Worm (Caenorhabditis elegans): ENCODE measurements around the gene gld-3.

Gene gld-3

ce11 chrII:7171305-7171998, 39.0 kb downstream of the gld-3 start, which contains the start of gene dyf-13:
dyf-13 (minus strand) TSS chrII:7171355.
- TF ChIP-seq tag-97 (GFP tag; IDR thresholded peaks at IDR 0.05) (no peak), hlh-30 (tag; optimal IDR thresholded peaks at IDR 0.05; ENCODE audit: insufficient read depth) (no peak), dpl-1 (GFP tag; optimal IDR thresholded peaks at IDR 0.05) (no peak), unc-62 (GFP tag; optimal IDR thresholded peaks at IDR 0.05 in 1 of 2) (no peak), unc-62 (tag; optimal IDR thresholded peaks at IDR 0.05) (no peak), ama-1 (optimal IDR thresholded peaks at IDR 0.05) (no peak), dmd-9 (GFP tag; IDR thresholded peaks at IDR 0.05) (no peak), zag-1 (tag; optimal IDR thresholded peaks at IDR 0.05) (no peak), pha-4 (GFP tag; IDR thresholded peaks at IDR 0.05) (no peak), pha-4 (tag; optimal IDR thresholded peaks at IDR 0.05) (no peak), ctbp-1 (GFP tag; IDR thresholded peaks at IDR 0.05) (no peak), snpc-1.2 (GFP tag; IDR thresholded peaks at IDR 0.05) (no peak), nhr-237 (tag; optimal IDR thresholded peaks at IDR 0.05) (no peak), nhr-10 (tag; optimal IDR thresholded peaks at IDR 0.05) (no peak), tra-1 (GFP tag; IDR thresholded peaks at IDR 0.05) (no peak), D1046.2 (GFP tag; IDR thresholded peaks at IDR 0.05) (no peak), Y48G9A.11 (GFP tag; IDR thresholded peaks at IDR 0.05) (no peak), lin-38 (GFP tag; IDR thresholded peaks at IDR 0.05) (no peak)

DNA sequence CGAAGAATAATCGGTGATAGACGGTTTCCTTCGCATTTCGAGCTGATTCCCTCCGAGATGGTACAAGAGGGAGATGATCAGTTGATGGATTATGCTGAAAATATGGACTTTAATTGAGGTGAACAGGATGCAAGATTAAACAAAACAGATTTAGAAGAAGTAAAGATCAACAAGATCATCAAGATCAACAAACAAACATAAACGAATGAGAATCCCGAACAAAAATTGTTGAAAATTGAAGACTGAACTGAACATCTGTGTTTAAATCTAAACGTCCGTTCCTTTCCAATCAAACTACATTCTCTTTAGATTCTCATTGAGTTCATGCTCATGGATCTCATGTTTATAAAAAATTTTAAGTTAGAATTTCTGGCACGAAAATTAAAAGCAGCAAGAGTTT, 42.4 kb downstream of the gld-3 start, which contains the start of gene glc-4:
glc-4 (minus strand) TSS at position 101 of the 400 bp plus-strand sequence.
- TF ChIP-seq D1046.2 (GFP tag; IDR thresholded peaks at IDR 0.05) (no peak), sdz-12 (GFP tag; optimal IDR thresholded peaks at IDR 0.05) (no peak), egl-43 (GFP tag; IDR thresholded peaks at IDR 0.05) (no peak), nhr-76 (tag; optimal IDR thresholded peaks at IDR 0.05) (no peak), nhr-6 (tag; optimal IDR thresholded peaks at IDR 0.05) (no peak), ceh-32 (tag; optimal IDR thresholded peaks at IDR 0.05; ENCODE audit: poor library complexity) (no peak), nhr-237 (tag; optimal IDR thresholded peaks at IDR 0.05) (no peak), nhr-102 (tag; optimal IDR thresholded peaks at IDR 0.05) (no peak), zfp-2 (tag; optimal IDR thresholded peaks at IDR 0.05) (no peak), ztf-7 (tag; optimal IDR thresholded peaks at IDR 0.05) (no peak), zip-2 (tag; optimal IDR thresholded peaks at IDR 0.05) (no peak), nhr-25 (tag; optimal IDR thresholded peaks at IDR 0.05; ENCODE audit: borderline replicate concordance, insufficient read depth) (no peak), nhr-48 (tag; optimal IDR thresholded peaks at IDR 0.05) (no peak), spr-3 (GFP tag; optimal IDR thresholded peaks at IDR 0.05) (no peak)

DNA sequence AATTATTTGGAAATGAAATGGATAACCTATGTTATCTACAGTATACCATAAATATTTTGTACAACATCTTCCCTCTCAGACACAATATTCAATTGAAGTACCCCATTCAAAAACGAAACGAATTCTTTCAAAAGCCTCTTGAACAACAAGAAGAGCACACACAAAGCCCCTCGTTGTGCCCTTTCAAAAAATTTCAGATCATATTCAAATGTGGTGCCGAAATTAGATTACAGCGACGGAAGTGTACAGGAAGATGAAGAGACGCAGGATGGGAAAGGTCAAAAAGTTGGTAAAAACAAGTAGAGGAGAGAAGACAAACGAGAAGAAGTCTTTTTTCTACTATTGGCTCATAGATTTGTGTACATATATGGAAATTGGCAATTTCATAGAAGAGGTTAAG, 43.7 kb downstream of the gld-3 start:
- TF ChIP-seq ceh-20 (GFP tag; IDR thresholded peaks at IDR 0.05) (no peak), Y5F2A.4 (GFP tag; optimal IDR thresholded peaks at IDR 0.05) (no peak), fkh-10 (GFP tag; optimal IDR thresholded peaks at IDR 0.05) (peak; percentile 74), sdz-12 (GFP tag; optimal IDR thresholded peaks at IDR 0.05) (no peak), attf-4 (tag; optimal IDR thresholded peaks at IDR 0.05) (no peak)

DNA sequence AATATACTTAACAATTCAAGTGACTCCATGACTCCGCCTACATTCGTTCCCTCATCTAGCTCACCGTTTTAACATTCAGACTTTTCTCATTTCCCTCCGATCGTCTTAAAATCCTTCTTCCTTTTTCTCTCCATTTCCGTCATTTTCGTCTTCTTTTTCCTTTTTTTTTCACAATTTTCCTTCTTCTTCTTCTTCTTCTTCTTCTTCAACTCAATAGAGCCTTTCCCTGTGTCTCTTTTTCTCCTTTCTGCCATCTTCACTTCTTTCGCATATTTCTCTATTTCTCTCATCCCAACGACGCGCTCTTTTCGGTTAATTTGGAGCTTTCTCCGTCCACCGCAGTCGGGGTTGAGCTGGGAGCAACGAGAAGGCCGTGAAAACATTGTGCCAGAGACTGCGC, 50.2 kb downstream of the gld-3 start:
- no peak for TF ChIP-seq ztf-11 (tag; optimal IDR thresholded peaks at IDR 0.05)
- no peak for TF ChIP-seq zfp-2 (tag; optimal IDR thresholded peaks at IDR 0.05)
- peak; percentile 90 for TF ChIP-seq aha-1 (tag)
- TF ChIP-seq fkh-10 (GFP tag; optimal IDR thresholded peaks at IDR 0.05): peak; percentile 78
- TF ChIP-seq snpc-4 (tag; optimal IDR thresholded peaks at IDR 0.05): no peak
- 0 out of 2 replicates have a peak, but pooled peaks have one; percentile 31 for TF ChIP-seq ctbp-1 (GFP tag; IDR thresholded peaks at IDR 0.05)
- peak; percentile 21 for TF ChIP-seq rbr-2 (tag; optimal IDR thresholded peaks at IDR 0.05)
- no peak for TF ChIP-seq ZK337.2 (GFP tag; IDR thresholded peaks at IDR 0.05)
- peak; percentile 19 to 27 for TF ChIP-seq lsy-2 (tag; optimal IDR thresholded peaks at IDR 0.05)
- TF ChIP-seq mep-1 (tag; optimal IDR thresholded peaks at IDR 0.05): peak; percentile 45
- no peak for TF ChIP-seq skn-1 (tag; optimal IDR thresholded peaks at IDR 0.05)
- peak; percentile 32 for TF ChIP-seq nhr-11 (tag; optimal IDR thresholded peaks at IDR 0.05)
- TF ChIP-seq attf-4 (tag; optimal IDR thresholded peaks at IDR 0.05): no peak
- TF ChIP-seq madf-5 (GFP tag; IDR thresholded peaks at IDR 0.05): no peak

Measured in whole organism, L4 larva.